Worm (Caenorhabditis elegans) whole organism, L1 larva: ENCODE data around the gene ztf-17.

ENCODE experiments used
- C04F5.9 ChIP-seq: sonication (generic microtip); optimal IDR thresholded peaks from 2 replicates; lab custom pipeline; 2016; ENCODE audit warnings: missing genetic modification characterization, missing compliant biosample characterization
- Y116A8C.19 ChIP-seq: sonication (generic microtip); optimal IDR thresholded peaks from 2 replicates; lab custom pipeline; 2016; ENCODE audit warnings: missing compliant biosample characterization, missing genetic modification characterization, borderline replicate concordance
- alr-1 ChIP-seq: fragments of 200-800 bp; sonication (Bioruptor generic); optimal IDR thresholded peaks from 2 replicates; lab custom pipeline; 2018; ENCODE audit warnings: borderline replicate concordance, mild to moderate bottlenecking, missing genetic modification characterization, missing compliant biosample characterization
- aly-2 ChIP-seq: fragments of 150-350 bp; optimal IDR thresholded peaks from 2 replicates; lab custom pipeline; 2014; ENCODE audit warnings: missing biosample characterization, missing genetic modification characterization
- blmp-1 ChIP-seq: fragments of 150-350 bp; optimal IDR thresholded peaks from 2 replicates; lab custom pipeline; 2014; ENCODE audit warnings: missing biosample characterization, missing genetic modification characterization
- ceh-63 ChIP-seq: fragments of 200-800 bp; sonication (Bioruptor generic); optimal IDR thresholded peaks from 2 replicates; lab custom pipeline; 2018; ENCODE audit warnings: mild to moderate bottlenecking, missing genetic modification characterization, missing compliant biosample characterization
- ceh-8 ChIP-seq: fragments of 200-800 bp; sonication (Bioruptor generic); optimal IDR thresholded peaks from 2 replicates; lab custom pipeline; 2018; ENCODE audit warnings: mild to moderate bottlenecking, missing genetic modification characterization, moderate library complexity, missing compliant biosample characterization
- ceh-82 ChIP-seq, 3 experiments: fragments of 150-350 bp in 1 of 3; sonication (generic microtip) in 2 of 3; optimal IDR thresholded peaks; 2 replicates each; lab custom pipeline; 2014 to 2017; ENCODE audit warnings: missing biosample characterization in 3 of 3, missing genetic modification characterization in 3 of 3
- ceh-88 ChIP-seq: fragments of 200-800 bp; sonication (Bioruptor generic); IDR thresholded peaks from 2 replicates; pipeline ENCODE4 v1.3.6; 2022; ENCODE audit warnings: missing genetic modification characterization, missing compliant biosample characterization
- dpl-1 ChIP-seq, 3 experiments: fragments of 150-350 bp in 2 of 3; sonication (generic microtip) in 1 of 3; optimal IDR thresholded peaks; 2 replicates each; lab custom pipeline; 2014 to 2017; ENCODE audit warnings: missing biosample characterization in 3 of 3, missing genetic modification characterization in 3 of 3, missing genetic modification reagents in 3 of 3
- dsc-1 ChIP-seq: sonication (generic microtip); optimal IDR thresholded peaks from 2 replicates; lab custom pipeline; 2016; ENCODE audit warnings: mild to moderate bottlenecking, missing genetic modification characterization, missing compliant biosample characterization
- efl-3 ChIP-seq: fragments of 200-800 bp; sonication (Bioruptor generic); optimal IDR thresholded peaks from 2 replicates; lab custom pipeline; 2018; ENCODE audit warnings: mild to moderate bottlenecking, missing genetic modification characterization, missing compliant biosample characterization
- ets-5 ChIP-seq: fragments of 200-800 bp; sonication (Bioruptor generic); IDR thresholded peaks from 2 replicates; pipeline ENCODE4 v1.3.6; 2022; ENCODE audit warnings: missing genetic modification characterization, missing compliant biosample characterization
- fkh-10 ChIP-seq: sonication (generic microtip); optimal IDR thresholded peaks from 2 replicates; lab custom pipeline; 2017; ENCODE audit warnings: missing biosample characterization, missing genetic modification reagents, missing genetic modification characterization
- fkh-4 ChIP-seq: sonication (generic microtip); optimal IDR thresholded peaks from 2 replicates; lab custom pipeline; 2016; ENCODE audit warnings: missing compliant biosample characterization, missing genetic modification characterization, borderline replicate concordance
- fkh-8 ChIP-seq: sonication (generic microtip); optimal IDR thresholded peaks from 2 replicates; lab custom pipeline; 2016; ENCODE audit warnings: mild to moderate bottlenecking, missing genetic modification characterization, missing compliant biosample characterization
- fos-1 ChIP-seq: fragments of 150-350 bp; optimal IDR thresholded peaks from 2 replicates; lab custom pipeline; 2014; ENCODE audit warnings: missing biosample characterization, missing genetic modification characterization
- grh-1 ChIP-seq: fragments of 200-800 bp; sonication (Bioruptor generic); IDR thresholded peaks from 2 replicates; pipeline ENCODE4 v1.3.6; 2022; ENCODE audit warnings: missing genetic modification reagents, missing genetic modification characterization, missing compliant biosample characterization
- hlh-17 ChIP-seq: fragments of 200-800 bp; sonication (Bioruptor generic); optimal IDR thresholded peaks from 2 replicates; lab custom pipeline; 2018; ENCODE audit warnings: missing genetic modification characterization, mild to moderate bottlenecking, missing compliant biosample characterization, moderate library complexity, borderline replicate concordance
- hpl-2 ChIP-seq: fragments of 150-350 bp; optimal IDR thresholded peaks from 2 replicates; lab custom pipeline; 2014; ENCODE audit warnings: missing biosample characterization, missing genetic modification reagents, missing genetic modification characterization
- isw-1 ChIP-seq: fragments of 200-800 bp; sonication (Bioruptor generic); IDR thresholded peaks from 2 replicates; pipeline ENCODE4 v1.3.6; 2022; ENCODE audit warnings: missing genetic modification characterization, missing compliant biosample characterization
- lin-35 ChIP-seq, 2 experiments: fragments of 150-350 bp; optimal IDR thresholded peaks; 2 replicates each; lab custom pipeline; 2014; ENCODE audit warnings: missing biosample characterization in 2 of 2, missing genetic modification characterization in 2 of 2, missing genetic modification reagents in 2 of 2
- lin-39 ChIP-seq: fragments of 150-350 bp; optimal IDR thresholded peaks from 2 replicates; lab custom pipeline; 2014; ENCODE audit warnings: missing biosample characterization, missing genetic modification reagents, missing genetic modification characterization
- lsy-2 ChIP-seq, 2 experiments: fragments of 150-350 bp; optimal IDR thresholded peaks; 2 replicates each; lab custom pipeline; 2014; ENCODE audit warnings: missing biosample characterization in 2 of 2, missing genetic modification characterization in 2 of 2
- mab-9 ChIP-seq: fragments of 200-800 bp; sonication (Bioruptor generic); IDR thresholded peaks from 2 replicates; pipeline ENCODE4 v1.3.6; 2022; ENCODE audit warnings: missing genetic modification reagents, missing genetic modification characterization, missing compliant biosample characterization
- mdl-1 ChIP-seq, 2 experiments: fragments of 150-350 bp; optimal IDR thresholded peaks; 2 replicates each; lab custom pipeline; 2014 to 2017; ENCODE audit warnings: missing biosample characterization in 2 of 2, missing genetic modification characterization in 2 of 2, inconsistent platforms in 1 of 2
- mef-2 ChIP-seq: fragments of 150-350 bp; optimal IDR thresholded peaks from 2 replicates; lab custom pipeline; 2014; ENCODE audit warnings: missing biosample characterization, missing genetic modification characterization
- nhr-19 ChIP-seq: fragments of 200-800 bp; sonication (Bioruptor generic); conservative IDR thresholded peaks from 2 replicates; pipeline ENCODE4 v1.3.6; 2022; ENCODE audit warnings: missing genetic modification characterization, missing compliant biosample characterization
- nhr-237 ChIP-seq: fragments of 150-350 bp; optimal IDR thresholded peaks from 2 replicates; lab custom pipeline; 2014; ENCODE audit warnings: missing biosample characterization, missing genetic modification characterization
- nhr-47 ChIP-seq: sonication (generic microtip); optimal IDR thresholded peaks from 2 replicates; lab custom pipeline; 2016; ENCODE audit warnings: mild to moderate bottlenecking, missing genetic modification characterization, moderate library complexity, missing compliant biosample characterization
- nhr-76 ChIP-seq: sonication (generic microtip); optimal IDR thresholded peaks from 2 replicates; lab custom pipeline; 2017; ENCODE audit warnings: missing biosample characterization, missing genetic modification characterization
- nhr-77 ChIP-seq: fragments of 150-350 bp; optimal IDR thresholded peaks from 2 replicates; lab custom pipeline; 2014; ENCODE audit warnings: missing biosample characterization, missing genetic modification characterization
- pqm-1 ChIP-seq: sonication (generic microtip); optimal IDR thresholded peaks from 3 replicates; lab custom pipeline; 2017; ENCODE audit warnings: missing biosample characterization, missing genetic modification characterization
- rnt-1 ChIP-seq: sonication (generic microtip); optimal IDR thresholded peaks from 2 replicates; lab custom pipeline; 2016; ENCODE audit warnings: mild to moderate bottlenecking, missing genetic modification characterization, moderate library complexity, missing compliant biosample characterization
- skn-1 ChIP-seq: fragments of 150-350 bp; optimal IDR thresholded peaks from 2 replicates; lab custom pipeline; 2014; ENCODE audit warnings: missing biosample characterization, missing genetic modification characterization
- snpc-4 ChIP-seq: fragments of 150-350 bp; optimal IDR thresholded peaks from 2 replicates; lab custom pipeline; 2014; ENCODE audit warnings: missing biosample characterization, missing genetic modification characterization
- snu-23 ChIP-seq: sonication (generic microtip); optimal IDR thresholded peaks from 2 replicates; lab custom pipeline; 2016; ENCODE audit warnings: missing genetic modification characterization, missing compliant biosample characterization
- sox-4 ChIP-seq: sonication (generic microtip); optimal IDR thresholded peaks from 2 replicates; lab custom pipeline; 2016; ENCODE audit warnings: missing genetic modification characterization, missing compliant biosample characterization
- sptf-1 ChIP-seq: fragments of 150-350 bp; optimal IDR thresholded peaks from 2 replicates; lab custom pipeline; 2014; ENCODE audit warnings: missing biosample characterization, missing genetic modification characterization
- sup-37 ChIP-seq: fragments of 200-800 bp; sonication (Bioruptor generic); optimal IDR thresholded peaks from 2 replicates; lab custom pipeline; 2018; ENCODE audit warnings: mild to moderate bottlenecking, missing genetic modification characterization, missing compliant biosample characterization
- swsn-7 ChIP-seq: sonication (generic microtip); optimal IDR thresholded peaks from 2 replicates; lab custom pipeline; 2016; ENCODE audit warnings: missing genetic modification characterization, missing compliant biosample characterization
- tbx-2 ChIP-seq: sonication (generic microtip); optimal IDR thresholded peaks from 2 replicates; lab custom pipeline; 2016; ENCODE audit warnings: missing genetic modification characterization, missing compliant biosample characterization
- tlp-1 ChIP-seq: fragments of 150-350 bp; optimal IDR thresholded peaks from 2 replicates; lab custom pipeline; 2014; ENCODE audit warnings: missing biosample characterization, missing genetic modification characterization
- unc-30 ChIP-seq: sonication (generic microtip); optimal IDR thresholded peaks from 2 replicates; lab custom pipeline; 2017; ENCODE audit warnings: missing biosample characterization, missing genetic modification characterization
- unc-98 ChIP-seq: fragments of 200-800 bp; sonication (Bioruptor generic); IDR thresholded peaks from 2 replicates; pipeline ENCODE4 v1.3.6; 2022; ENCODE audit warnings: missing genetic modification characterization, missing compliant biosample characterization
- zag-1 ChIP-seq: fragments of 150-350 bp; optimal IDR thresholded peaks from 2 replicates; lab custom pipeline; 2014; ENCODE audit warnings: missing biosample characterization, missing genetic modification characterization
- zip-4 ChIP-seq: fragments of 200-800 bp; sonication (Bioruptor generic); optimal IDR thresholded peaks from 2 replicates; lab custom pipeline; 2018; ENCODE audit warnings: mild to moderate bottlenecking, missing genetic modification characterization, moderate library complexity, missing compliant biosample characterization

Gene ztf-17

DNA sequence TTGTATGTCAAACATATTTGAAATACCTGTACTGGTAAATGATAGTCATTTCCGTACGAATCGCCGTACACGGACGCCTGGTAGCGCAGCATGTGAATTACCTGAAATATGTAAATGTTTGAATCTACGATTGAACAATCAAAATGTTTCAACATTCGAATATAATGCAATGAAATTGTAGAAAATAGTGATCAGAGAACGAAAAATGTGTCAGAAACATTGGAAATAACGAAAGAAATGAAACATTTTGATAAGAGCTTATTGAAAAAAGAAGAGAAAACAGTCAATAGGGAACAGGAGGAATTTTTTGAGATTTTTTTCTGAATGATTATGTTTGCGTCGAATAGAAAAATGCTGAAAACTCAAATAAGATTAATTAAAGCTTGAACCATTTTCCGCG is at the start of gene ztf-17:
ztf-17 (minus strand) TSS at position 101 of the 400 bp plus-strand sequence.
- no peak for TF ChIP-seq nhr-19 (GFP tag; lab: Robert Waterston, UW)
- no peak for TF ChIP-seq mdl-1 (tag; optimal IDR thresholded peaks at IDR 0.05; lab: Kevin White, UChicago)
- no peak for TF ChIP-seq fos-1
- no peak for TF ChIP-seq Y116A8C.19 (tag; lab: Kevin White, UChicago)
- no peak for TF ChIP-seq rnt-1 (tag; lab: Kevin White, UChicago)
- TF ChIP-seq grh-1 (GFP tag; lab: Robert Waterston, UW) = no peak
- TF ChIP-seq nhr-77 = no peak
- TF ChIP-seq nhr-76 (tag; lab: Kevin White, UChicago) = no peak
- no peak for TF ChIP-seq nhr-237 (tag; lab: Kevin White, UChicago)
- TF ChIP-seq aly-2 (tag; lab: Kevin White, UChicago) = no peak
- TF ChIP-seq C04F5.9 (tag; lab: Kevin White, UChicago) = no peak
- no peak for TF ChIP-seq lsy-2 (tag; optimal IDR thresholded peaks at IDR 0.05; lab: Kevin White, UChicago)
- TF ChIP-seq sptf-1 (tag; lab: Kevin White, UChicago) = no peak
- no peak for TF ChIP-seq blmp-1 (tag; lab: Kevin White, UChicago)
- TF ChIP-seq snpc-4 = no peak
- TF ChIP-seq unc-30 = no peak
- no peak for TF ChIP-seq sup-37 (GFP tag; lab: Kevin White, UChicago)
- TF ChIP-seq, all 84 proteins: peak for 0

- no peak for TF ChIP-seq snu-23 (GFP tag; lab: Kevin White, UChicago)
- TF ChIP-seq ceh-63 (GFP tag; lab: Kevin White, UChicago) = no peak
- no peak for TF ChIP-seq isw-1 (GFP tag; lab: Robert Waterston, UW)
- TF ChIP-seq pqm-1 (tag; lab: Kevin White, UChicago) = no peak
- no peak for TF ChIP-seq fkh-10 (GFP tag; lab: Kevin White, UChicago)
- TF ChIP-seq ceh-8 (GFP tag; lab: Kevin White, UChicago) = no peak
- TF ChIP-seq swsn-7 (tag; lab: Kevin White, UChicago) = no peak
- no peak for TF ChIP-seq nhr-237 (tag; lab: Kevin White, UChicago)
- TF ChIP-seq fkh-4 = no peak
- no peak for TF ChIP-seq unc-30
Measured at ce11 chrII:7911015-7911414, 41.1 kb upstream of the ztf-17 start, which contains the start of gene ZK675.4. TSS of gene ZK675.4 (plus strand) at chrII:7911315.

- TF ChIP-seq sox-4 (tag; lab: Kevin White, UChicago) (no peak), nhr-76 (tag; lab: Kevin White, UChicago) (no peak), nhr-19 (GFP tag; lab: Robert Waterston, UW) (peak; percentile 61), zip-4 (GFP tag; lab: Kevin White, UChicago) (no peak), snu-23 (GFP tag; lab: Kevin White, UChicago) (peak; percentile 28), lsy-2 (tag; optimal IDR thresholded peaks at IDR 0.05; lab: Kevin White, UChicago) (peak; percentile 2 to 26), efl-3 (GFP tag; lab: Kevin White, UChicago) (no peak), pqm-1 (tag; lab: Kevin White, UChicago) (no peak), fkh-4 (no peak), ets-5 (GFP tag; lab: Robert Waterston, UW) (no peak), alr-1 (tag; lab: Kevin White, UChicago) (no peak), tbx-2 (tag; lab: Kevin White, UChicago) (no peak), unc-98 (no peak), dpl-1 (GFP tag; optimal IDR thresholded peaks at IDR 0.05; lab: Kevin White, UChicago) (no peak), mef-2 (tag; lab: Kevin White, UChicago) (no peak), tlp-1 (tag; lab: Kevin White, UChicago) (no peak), nhr-47 (tag; lab: Kevin White, UChicago) (no peak), nhr-237 (tag; lab: Kevin White, UChicago) (no peak), skn-1 (tag; lab: Kevin White, UChicago) (no peak), ceh-82 (tag; optimal IDR thresholded peaks at IDR 0.05; lab: Kevin White, UChicago) (no peak), isw-1 (GFP tag; lab: Robert Waterston, UW) (no peak), lin-35 (GFP tag; optimal IDR thresholded peaks at IDR 0.05; lab: Kevin White, UChicago) (no peak), mab-9 (GFP tag; lab: Robert Waterston, UW) (no peak), fos-1 (no peak), hpl-2 (GFP tag; lab: Kevin White, UChicago) (no peak), lin-39 (no peak), ceh-88 (GFP tag; lab: Robert Waterston, UW) (no peak), fkh-10 (GFP tag; lab: Kevin White, UChicago) (no peak), rnt-1 (tag; lab: Kevin White, UChicago) (peak; percentile 63), dsc-1 (tag; lab: Kevin White, UChicago) (no peak), zag-1 (tag; lab: Kevin White, UChicago) (no peak), fkh-8 (tag; lab: Kevin White, UChicago) (no peak), unc-30 (no peak), ceh-63 (GFP tag; lab: Kevin White, UChicago) (no peak), blmp-1 (tag; lab: Kevin White, UChicago) (no peak), hlh-17 (GFP tag; lab: Kevin White, UChicago) (no peak)
Measured at ce11 chrII:7907539-7907997, 37.6 kb upstream of the ztf-17 start, which contains the start of gene best-23. TSS of gene best-23 (minus strand) at chrII:7907589.
